Worm (Caenorhabditis elegans): ENCODE results near the gene C17G1.5.

The C17G1.5 gene

ce11 chrX:9956052-9956451 lies 17.4 kb downstream of the C17G1.5 start:
- TF ChIP-seq ztf-11 (tag; optimal IDR thresholded peaks at IDR 0.05) = no peak
- TF ChIP-seq irx-1 (tag; optimal IDR thresholded peaks at IDR 0.05) = no peak
- no peak for TF ChIP-seq jun-1 (tag; optimal IDR thresholded peaks at IDR 0.05)
- TF ChIP-seq nhr-77 (tag; optimal IDR thresholded peaks at IDR 0.05) = no peak
- no peak for TF ChIP-seq pax-3 (tag; optimal IDR thresholded peaks at IDR 0.05)
- no peak for TF ChIP-seq nhr-12 (tag; optimal IDR thresholded peaks at IDR 0.05)

ce11 chrX:9956537-9956936 lies 17.9 kb downstream of the C17G1.5 start:
- TF ChIP-seq pax-3 (tag; optimal IDR thresholded peaks at IDR 0.05) = peak; percentile 35
- peak; percentile 42 for TF ChIP-seq egl-13 (tag; optimal IDR thresholded peaks at IDR 0.05)
- peak; percentile 55 for TF ChIP-seq sox-4 (tag; optimal IDR thresholded peaks at IDR 0.05)
- TF ChIP-seq isw-1 (GFP tag; IDR thresholded peaks at IDR 0.05) = peak; percentile 17; the same call in 1 of the 2 replicates
- peak; percentile 57 for TF ChIP-seq lin-14 (GFP tag; optimal IDR thresholded peaks at IDR 0.05)
- peak; percentile 82 for TF ChIP-seq nhr-71 (tag; optimal IDR thresholded peaks at IDR 0.05)
- peak; percentile 88 for TF ChIP-seq nhr-19 (GFP tag; conservative IDR thresholded peaks at IDR 0.05)
- peak; percentile 1 for TF ChIP-seq nhr-20 (tag; optimal IDR thresholded peaks at IDR 0.05)
- peak; percentile 47 for TF ChIP-seq dsc-1 (tag; optimal IDR thresholded peaks at IDR 0.05)
- peak; percentile 5 for TF ChIP-seq snu-23 (GFP tag; optimal IDR thresholded peaks at IDR 0.05)
- peak in 1 of 2 experiments; percentile 13 for TF ChIP-seq lsy-2 (tag; optimal IDR thresholded peaks at IDR 0.05)
- peak; percentile 57 for TF ChIP-seq nhr-47 (tag; optimal IDR thresholded peaks at IDR 0.05)
- peak; percentile 89 for TF ChIP-seq fkh-8 (tag; optimal IDR thresholded peaks at IDR 0.05)
- TF ChIP-seq nhr-85 (tag) = peak; percentile 45
- TF ChIP-seq unc-86 (tag; optimal IDR thresholded peaks at IDR 0.05) = peak; percentile 87

ce11 chrX:9957449-9957848 lies 18.8 kb downstream of the C17G1.5 start:
- peak; percentile 47 for TF ChIP-seq nhr-47 (tag; optimal IDR thresholded peaks at IDR 0.05)
- TF ChIP-seq sox-4 (tag; optimal IDR thresholded peaks at IDR 0.05) = peak; percentile 1
- peak; percentile 53 for TF ChIP-seq nhr-71 (tag; optimal IDR thresholded peaks at IDR 0.05)
- peak; percentile 35 for TF ChIP-seq dsc-1 (tag; optimal IDR thresholded peaks at IDR 0.05)
- peak; percentile 72 for TF ChIP-seq nhr-19 (GFP tag; conservative IDR thresholded peaks at IDR 0.05)
- TF ChIP-seq unc-62 (GFP tag; optimal IDR thresholded peaks at IDR 0.05) = no peak
- TF ChIP-seq fkh-8 (tag; optimal IDR thresholded peaks at IDR 0.05) = peak; percentile 81
- no peak for TF ChIP-seq Y116A8C.19 (tag; optimal IDR thresholded peaks at IDR 0.05; ENCODE audit: borderline replicate concordance)

ce11 chrX:9958561-9958960 lies 20.0 kb downstream of the C17G1.5 start, which contains the start of gene ZC506.1:
ZC506.1 (plus strand) TSS chrX:9958960.
- TF ChIP-seq blmp-1 (tag; optimal IDR thresholded peaks at IDR 0.05) (peak; percentile 78), nhr-19 (GFP tag; conservative IDR thresholded peaks at IDR 0.05) (peak; percentile 95), Y116A8C.19 (tag; optimal IDR thresholded peaks at IDR 0.05; ENCODE audit: borderline replicate concordance) (no peak), ceh-82 (tag; optimal IDR thresholded peaks at IDR 0.05) (peak; percentile 82 to 97 (median 91)), hlh-4 (tag; optimal IDR thresholded peaks at IDR 0.05) (no peak), lin-15B (tag; optimal IDR thresholded peaks at IDR 0.05) (peak; percentile 81), nhr-84 (tag; optimal IDR thresholded peaks at IDR 0.05) (no peak), unc-98 (GFP tag; IDR thresholded peaks at IDR 0.05) (no peak), unc-130 (tag; optimal IDR thresholded peaks at IDR 0.05) (peak; percentile 91), elt-3 (tag; optimal IDR thresholded peaks at IDR 0.05) (peak in 4 of 6 experiments; percentile 3 to 83 (median 70)), ets-5 (GFP tag; IDR thresholded peaks at IDR 0.05) (no peak), nhr-28 (tag; optimal IDR thresholded peaks at IDR 0.05) (no peak), ceh-8 (GFP tag; optimal IDR thresholded peaks at IDR 0.05) (peak; percentile 73), efl-3 (GFP tag; optimal IDR thresholded peaks at IDR 0.05) (no peak), ztf-11 (tag; optimal IDR thresholded peaks at IDR 0.05) (peak in 1 of 2 experiments; percentile 45), egl-27 (tag; optimal IDR thresholded peaks at IDR 0.05) (peak; percentile 74 to 87), unc-86 (tag; optimal IDR thresholded peaks at IDR 0.05) (peak; percentile 94), nhr-20 (tag; optimal IDR thresholded peaks at IDR 0.05) (peak; percentile 98), pax-3 (tag; optimal IDR thresholded peaks at IDR 0.05) (peak; percentile 83), nhr-85 (tag) (peak; percentile 95), zip-4 (GFP tag; optimal IDR thresholded peaks at IDR 0.05) (peak; percentile 56), fos-1 (tag; optimal IDR thresholded peaks at IDR 0.05) (peak; percentile 88), nhr-77 (tag; optimal IDR thresholded peaks at IDR 0.05) (peak; percentile 96), snpc-4 (tag; optimal IDR thresholded peaks at IDR 0.05) (peak; percentile 71), ceh-63 (GFP tag; optimal IDR thresholded peaks at IDR 0.05) (no peak), C34B4.2 (tag; optimal IDR thresholded peaks at IDR 0.05) (no peak), nhr-90 (tag; optimal IDR thresholded peaks at IDR 0.05; ENCODE audit: poor library complexity) (peak; percentile 89), skn-1 (tag; optimal IDR thresholded peaks at IDR 0.05) (peak; percentile 83), swsn-7 (tag; optimal IDR thresholded peaks at IDR 0.05) (peak; percentile 96), mab-9 (GFP tag; IDR thresholded peaks at IDR 0.05) (peak; percentile 66; the same call in 1 of the 2 replicates), ceh-88 (GFP tag; IDR thresholded peaks at IDR 0.05) (peak; percentile 75)

All from whole organism, L1 larva.